Fruit fly (Drosophila melanogaster) whole organism, embryonic: Measurements from ENCODE around the gene CG31249.

Experiments
- B-H2 ChIP-seq: fragments of 200-800 bp; sonication (Bioruptor generic); optimal IDR thresholded peaks from 2 replicates; lab custom pipeline; 2018; ENCODE audit warnings: missing biosample characterization, mild to moderate bottlenecking, missing genetic modification characterization
- BEAF-32 ChIP-seq: fragments of 200-800 bp; sonication (Bioruptor generic); optimal IDR thresholded peaks from 3 replicates; lab custom pipeline; 2017; ENCODE audit warnings: missing biosample characterization, missing genetic modification characterization, mild to moderate bottlenecking, moderate library complexity, missing genetic modification reagents
- Bgb ChIP-seq: fragments of 200-800 bp; sonication (Bioruptor generic); IDR thresholded peaks from 2 replicates; pipeline ENCODE4 v1.3.6; 2022; ENCODE audit warnings: missing biosample characterization, missing genetic modification characterization; ENCODE audit not compliant: partially characterized antibody
- CG11398 ChIP-seq: fragments of 200-800 bp; sonication (Bioruptor generic); optimal IDR thresholded peaks from 2 replicates; lab custom pipeline; 2016; ENCODE audit warnings: missing biosample characterization, missing genetic modification characterization
- CG12659 ChIP-seq: fragments of 200-800 bp; sonication (Bioruptor generic); optimal IDR thresholded peaks from 3 replicates; lab custom pipeline; 2017; ENCODE audit warnings: mild to moderate bottlenecking, missing biosample characterization, missing genetic modification reagents, missing genetic modification characterization
- CG13287 ChIP-seq: fragments of 200-800 bp; sonication (Bioruptor generic); IDR thresholded peaks from 2 replicates; pipeline ENCODE4 v1.3.6; 2022; ENCODE audit warnings: missing biosample characterization, missing genetic modification characterization; ENCODE audit not compliant: partially characterized antibody
- CG13424 ChIP-seq: fragments of 200-800 bp; sonication (Bioruptor generic); optimal IDR thresholded peaks from 2 replicates; lab custom pipeline; 2019; ENCODE audit warnings: missing biosample characterization, mild to moderate bottlenecking, missing genetic modification characterization, moderate library complexity
- CG13624 ChIP-seq: fragments of 200-800 bp; sonication (Bioruptor generic); optimal IDR thresholded peaks from 2 replicates; lab custom pipeline; 2016; ENCODE audit warnings: missing biosample characterization, missing genetic modification characterization
- CG14050 ChIP-seq: fragments of 200-800 bp; sonication (Bioruptor generic); IDR thresholded peaks from 3 replicates; pipeline ENCODE4 v1.3.6; 2022; ENCODE audit warnings: missing biosample characterization, missing genetic modification characterization
- CG14860 ChIP-seq: fragments of 200-800 bp; sonication (Bioruptor generic); IDR thresholded peaks from 3 replicates; pipeline ENCODE4 v1.3.6; 2022; ENCODE audit warnings: missing biosample characterization, missing genetic modification characterization; ENCODE audit not compliant: partially characterized antibody
- CG16779 ChIP-seq: fragments of 200-800 bp; sonication (Bioruptor generic); IDR thresholded peaks from 2 replicates; pipeline ENCODE4 v1.3.6; 2022; ENCODE audit warnings: missing biosample characterization, missing genetic modification characterization
- CG16813 ChIP-seq: fragments of 200-800 bp; sonication (Bioruptor generic); IDR thresholded peaks from 3 replicates; pipeline ENCODE4 v1.3.6; 2022; ENCODE audit warnings: missing biosample characterization, missing genetic modification characterization; ENCODE audit not compliant: partially characterized antibody
- CG2129 ChIP-seq: fragments of 200-800 bp; sonication (Bioruptor generic); IDR thresholded peaks from 2 replicates; pipeline ENCODE4 v1.3.6; 2022; ENCODE audit warnings: missing biosample characterization, missing genetic modification characterization; ENCODE audit not compliant: partially characterized antibody
- CG2202 ChIP-seq: fragments of 200-800 bp; sonication (Bioruptor generic); optimal IDR thresholded peaks from 2 replicates; lab custom pipeline; 2018; ENCODE audit warnings: missing biosample characterization, mild to moderate bottlenecking, missing genetic modification characterization
- CG2712 ChIP-seq: fragments of 200-800 bp; optimal IDR thresholded peaks from 3 replicates; lab custom pipeline; 2019; ENCODE audit warnings: missing biosample characterization, mild to moderate bottlenecking, missing genetic modification characterization, moderate library complexity
- CG30020 ChIP-seq: fragments of 200-800 bp; optimal IDR thresholded peaks from 2 replicates; lab custom pipeline; 2019; ENCODE audit warnings: missing biosample characterization, mild to moderate bottlenecking, missing genetic modification characterization, moderate library complexity
- CG32532 ChIP-seq: fragments of 200-800 bp; sonication (Bioruptor generic); IDR thresholded peaks from 2 replicates; pipeline ENCODE4 v1.3.6; 2022; ENCODE audit warnings: missing biosample characterization, missing genetic modification characterization
- CG32772 ChIP-seq: fragments of 200-800 bp; sonication (Bioruptor generic); IDR thresholded peaks from 2 replicates; pipeline ENCODE4 v1.3.6; 2022; ENCODE audit warnings: missing biosample characterization, missing genetic modification characterization
- CG42726 ChIP-seq: fragments of 200-800 bp; sonication (Bioruptor generic); IDR thresholded peaks from 2 replicates; pipeline ENCODE4 v1.3.6; 2022; ENCODE audit warnings: missing biosample characterization, missing genetic modification characterization; ENCODE audit not compliant: partially characterized antibody
- CG4424 ChIP-seq: fragments of 200-800 bp; sonication (Bioruptor generic); optimal IDR thresholded peaks from 3 replicates; lab custom pipeline; 2016; ENCODE audit warnings: missing biosample characterization, missing genetic modification characterization
- CG6791 ChIP-seq: fragments of 200-800 bp; sonication (Bioruptor generic); IDR thresholded peaks from 3 replicates; pipeline ENCODE4 v1.3.6; 2022; ENCODE audit warnings: missing biosample characterization, missing genetic modification characterization; ENCODE audit not compliant: partially characterized antibody
- CG7963 ChIP-seq: fragments of 200-800 bp; sonication (Bioruptor generic); IDR thresholded peaks from 3 replicates; pipeline ENCODE4 v1.3.6; 2022; ENCODE audit warnings: missing biosample characterization, missing genetic modification characterization; ENCODE audit not compliant: partially characterized antibody
- CG9932 ChIP-seq: fragments of 200-800 bp; sonication (Bioruptor generic); IDR thresholded peaks from 2 replicates; pipeline ENCODE4 v1.3.6; 2022; ENCODE audit warnings: missing biosample characterization, missing genetic modification characterization
- CoRest ChIP-seq: fragments of 200-800 bp; sonication (Bioruptor generic); optimal IDR thresholded peaks from 3 replicates; lab custom pipeline; 2018; ENCODE audit warnings: missing biosample characterization, mild to moderate bottlenecking, missing genetic modification characterization, moderate library complexity
- Dbx ChIP-seq: fragments of 200-800 bp; sonication (Bioruptor generic); IDR thresholded peaks from 3 replicates; pipeline ENCODE4 v1.3.6; 2022; ENCODE audit warnings: missing biosample characterization, missing genetic modification characterization
- Dll ChIP-seq: fragments of 200-800 bp; sonication (Bioruptor generic); IDR thresholded peaks from 4 replicates; pipeline ENCODE4 v1.3.6; 2022; ENCODE audit warnings: missing biosample characterization, missing genetic modification characterization; ENCODE audit not compliant: partially characterized antibody
- Doc3 ChIP-seq: fragments of 200-800 bp; sonication (Bioruptor generic); IDR thresholded peaks from 3 replicates; pipeline ENCODE4 v1.3.6; 2022; ENCODE audit warnings: missing biosample characterization, missing genetic modification characterization; ENCODE audit not compliant: partially characterized antibody
- Dp ChIP-seq: fragments of 200-800 bp; sonication (Bioruptor generic); optimal IDR thresholded peaks from 2 replicates; lab custom pipeline; 2018; ENCODE audit warnings: missing biosample characterization, mild to moderate bottlenecking, missing genetic modification characterization, moderate library complexity
- Ets97D ChIP-seq: fragments of 200-800 bp; sonication (Bioruptor generic); optimal IDR thresholded peaks from 3 replicates; lab custom pipeline; 2016; ENCODE audit warnings: missing biosample characterization, missing genetic modification characterization
- Fer2 ChIP-seq: fragments of 200-800 bp; sonication (Bioruptor generic); optimal IDR thresholded peaks from 2 replicates; lab custom pipeline; 2018; ENCODE audit warnings: missing biosample characterization, mild to moderate bottlenecking, missing genetic modification characterization, moderate library complexity
- HLH4C ChIP-seq: fragments of 200-800 bp; sonication (Bioruptor generic); IDR thresholded peaks from 3 replicates; pipeline ENCODE4 v1.3.6; 2022; ENCODE audit warnings: missing biosample characterization, missing genetic modification characterization; ENCODE audit not compliant: partially characterized antibody
- MTF-1 ChIP-seq: fragments of 200-800 bp; sonication (Bioruptor generic); optimal IDR thresholded peaks from 2 replicates; lab custom pipeline; 2018; ENCODE audit warnings: missing biosample characterization, mild to moderate bottlenecking, missing genetic modification characterization, borderline replicate concordance
- Opbp ChIP-seq: fragments of 200-800 bp; sonication (Bioruptor generic); IDR thresholded peaks from 3 replicates; pipeline ENCODE4 v1.3.6; 2022; ENCODE audit warnings: missing biosample characterization, missing genetic modification characterization; ENCODE audit not compliant: partially characterized antibody
- Rfx ChIP-seq: fragments of 200-800 bp; sonication (Bioruptor generic); IDR thresholded peaks from 2 replicates; pipeline ENCODE4 v1.3.6; 2022; ENCODE audit warnings: missing biosample characterization, missing genetic modification characterization
- ac ChIP-seq: fragments of 200-800 bp; sonication (Bioruptor generic); optimal IDR thresholded peaks from 3 replicates; lab custom pipeline; 2017; ENCODE audit warnings: missing biosample characterization, mild to moderate bottlenecking, missing genetic modification characterization
- amos ChIP-seq: fragments of 200-800 bp; sonication (Bioruptor generic); IDR thresholded peaks from 2 replicates; pipeline ENCODE4 v1.3.6; 2022; ENCODE audit warnings: missing biosample characterization, missing genetic modification characterization; ENCODE audit not compliant: partially characterized antibody
- fd102C ChIP-seq: fragments of 200-800 bp; sonication (Bioruptor generic); optimal IDR thresholded peaks from 2 replicates; lab custom pipeline; 2018; ENCODE audit warnings: missing biosample characterization, mild to moderate bottlenecking, missing genetic modification characterization, moderate library complexity
- hbn ChIP-seq: fragments of 200-800 bp; sonication (Bioruptor generic); IDR thresholded peaks from 2 replicates; pipeline ENCODE4 v1.3.6; 2022; ENCODE audit warnings: missing biosample characterization, missing genetic modification characterization; ENCODE audit not compliant: partially characterized antibody
- inv ChIP-seq: fragments of 200-800 bp; sonication (Bioruptor generic); IDR thresholded peaks from 2 replicates; pipeline ENCODE4 v1.3.6; 2022; ENCODE audit warnings: missing biosample characterization, missing genetic modification characterization; ENCODE audit not compliant: partially characterized antibody
- lola ChIP-seq, 3 experiments: fragments of >200 bp in 2 of 3; fragments of 200-800 bp in 1 of 3; sonication (Bioruptor generic) in 1 of 3; optimal IDR thresholded peaks; 2 replicates each; lab custom pipeline; 2017 to 2019; ENCODE audit warnings: missing biosample characterization in 3 of 3, missing genetic modification characterization in 3 of 3, mild to moderate bottlenecking in 1 of 3, moderate library complexity in 1 of 3
- luna ChIP-seq: fragments of 200-800 bp; sonication (Bioruptor generic); optimal IDR thresholded peaks from 2 replicates; lab custom pipeline; 2016; ENCODE audit warnings: missing biosample characterization, missing genetic modification characterization
- pzg ChIP-seq: fragments of 200-800 bp; sonication (Bioruptor generic); optimal IDR thresholded peaks from 3 replicates; lab custom pipeline; 2018; ENCODE audit warnings: missing biosample characterization, mild to moderate bottlenecking, missing genetic modification characterization, moderate library complexity
- row ChIP-seq: fragments of 200-800 bp; sonication (Bioruptor generic); IDR thresholded peaks from 3 replicates; pipeline ENCODE4 v1.3.6; 2022; ENCODE audit warnings: missing biosample characterization, missing genetic modification characterization
- trem ChIP-seq: fragments of 200-800 bp; optimal IDR thresholded peaks from 3 replicates; lab custom pipeline; 2019; ENCODE audit warnings: missing biosample characterization, mild to moderate bottlenecking, missing genetic modification characterization, moderate library complexity
- vvl ChIP-seq: fragments of 200-800 bp; sonication (Bioruptor generic); IDR thresholded peaks from 2 replicates; pipeline ENCODE4 v1.3.6; 2022; ENCODE audit warnings: missing biosample characterization, missing genetic modification characterization
- zen2 ChIP-seq: fragments of 200-800 bp; sonication (Bioruptor generic); IDR thresholded peaks from 3 replicates; pipeline ENCODE4 v1.3.6; 2022; ENCODE audit warnings: missing biosample characterization, missing genetic modification characterization; ENCODE audit not compliant: partially characterized antibody
- zf30C ChIP-seq: fragments of 200-800 bp; sonication (Bioruptor generic); optimal IDR thresholded peaks from 3 replicates; lab custom pipeline; 2018; ENCODE audit warnings: missing biosample characterization, mild to moderate bottlenecking, missing genetic modification characterization

CG31249 gene

DNA sequence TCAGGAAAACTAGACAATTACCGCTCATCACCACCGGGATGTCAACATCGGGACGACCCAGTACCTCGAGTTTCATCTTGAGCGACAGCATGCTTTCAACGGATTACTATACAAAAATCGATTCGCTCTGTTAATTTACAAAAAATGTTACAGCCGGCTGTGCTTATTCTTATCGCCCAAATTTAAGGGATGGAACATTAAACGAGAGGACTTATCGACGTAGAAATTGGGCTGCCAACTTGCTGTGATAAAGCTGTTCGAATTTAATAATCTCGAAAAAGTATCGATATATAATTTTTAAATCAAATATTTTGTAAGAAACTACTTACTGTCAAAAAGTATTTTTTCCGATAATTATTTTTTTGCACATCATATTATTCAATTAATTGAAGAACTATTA is at the start of gene CG31249:
TSS of gene CG31249 (minus strand) at position 197 of the 400 bp plus-strand sequence.
- TF ChIP-seq pzg (GFP tag; lab: Kevin White, UChicago): peak; percentile 57
- TF ChIP-seq CG30020 (tag; lab: Kevin White, UChicago): peak; percentile 33
- peak; percentile 65 for TF ChIP-seq CG16813 (GFP tag; lab: Robert Waterston, UW)
- peak; percentile 37 for TF ChIP-seq B-H2 (GFP tag; lab: Kevin White, UChicago)
- TF ChIP-seq lola (GFP tag; optimal IDR thresholded peaks at IDR 0.05; lab: Kevin White, UChicago): peak in 1 of 3 experiments; percentile 9
- TF ChIP-seq trem: peak; percentile 98
- TF ChIP-seq CG9932 (GFP tag; lab: Robert Waterston, UW): peak; percentile 54; the same call in 1 of the 2 replicates
- peak; percentile 79 for TF ChIP-seq row (GFP tag; lab: Robert Waterston, UW)
- peak; percentile 21 for TF ChIP-seq zf30C (GFP tag; lab: Kevin White, UChicago)
- peak; percentile 87 for TF ChIP-seq CG13287 (GFP tag; lab: Robert Waterston, UW)
- TF ChIP-seq ac: no peak
- no peak for TF ChIP-seq luna (GFP tag; lab: Kevin White, UChicago)
- peak; percentile 45 for TF ChIP-seq Dp (GFP tag; lab: Kevin White, UChicago)
- TF ChIP-seq CoRest: peak; percentile 26
- TF ChIP-seq CG42726: no peak
- TF ChIP-seq CG13624: no peak
- TF ChIP-seq amos (GFP tag; lab: Robert Waterston, UW): peak; percentile 78
- peak; percentile 69 for TF ChIP-seq CG12659
- TF ChIP-seq CG32532: peak; percentile 40; the same call in 1 of the 2 replicates
- no peak for TF ChIP-seq fd102C
- TF ChIP-seq CG6791 (GFP tag; lab: Robert Waterston, UW): peak; percentile 79
- peak; percentile 29; the same call in 1 of the 2 replicates for TF ChIP-seq Rfx (GFP tag; lab: Robert Waterston, UW)
- peak; percentile 39; the same call in 1 of the 2 replicates for TF ChIP-seq vvl (GFP tag; lab: Robert Waterston, UW)
- peak; percentile 9 for TF ChIP-seq Ets97D (GFP tag; lab: Kevin White, UChicago)
- TF ChIP-seq CG11398 (GFP tag; lab: Kevin White, UChicago): no peak
- no peak for TF ChIP-seq CG14050 (GFP tag; lab: Robert Waterston, UW)
- peak; percentile 69 for TF ChIP-seq HLH4C (GFP tag; lab: Robert Waterston, UW)
- peak; percentile 73; the same call in 2 of the 3 replicates for TF ChIP-seq zen2 (GFP tag; lab: Robert Waterston, UW)
- 0 out of 3 replicates have a peak, but pooled peaks have one; percentile 40 for TF ChIP-seq CG14860
- no peak for TF ChIP-seq CG32772 (GFP tag; lab: Robert Waterston, UW)
- no peak for TF ChIP-seq CG2202
- TF ChIP-seq Dbx (GFP tag; lab: Robert Waterston, UW): peak; percentile 27; the same call in 1 of the 3 replicates
- no peak for TF ChIP-seq Fer2 (tag; lab: Kevin White, UChicago)
- TF ChIP-seq MTF-1: no peak
- peak; percentile 66; the same call in 2 of the 3 replicates for TF ChIP-seq Opbp (GFP tag; lab: Robert Waterston, UW)
- peak; percentile 86 for TF ChIP-seq Dll
- TF ChIP-seq CG2712: peak; percentile 4
- TF ChIP-seq inv: peak; percentile 34; the same call in 1 of the 2 replicates
- TF ChIP-seq BEAF-32 (GFP tag; lab: Kevin White, UChicago): peak; percentile 78
- TF ChIP-seq CG4424 (GFP tag; lab: Kevin White, UChicago): peak; percentile 44
- 0 out of 3 replicates have a peak, but pooled peaks have one; percentile 45 for TF ChIP-seq CG7963 (GFP tag; lab: Robert Waterston, UW)
- TF ChIP-seq Doc3: peak; percentile 79
- TF ChIP-seq CG13424 (tag; lab: Kevin White, UChicago): peak; percentile 49
- peak; percentile 51 for TF ChIP-seq CG2129 (GFP tag; lab: Robert Waterston, UW)
- peak; percentile 80 for TF ChIP-seq Bgb (GFP tag; lab: Robert Waterston, UW)
- TF ChIP-seq hbn: peak; percentile 83
- TF ChIP-seq CG16779 (GFP tag; lab: Robert Waterston, UW): no peak
